Fruit fly (Drosophila melanogaster) whole organism, embryonic: ENCODE data around the gene Nt5b.

ENCODE experiments used
- Ada2b ChIP-seq: fragments of 200-800 bp; sonication (Bioruptor generic); IDR thresholded peaks from 2 replicates; pipeline ENCODE4 v1.3.6; 2022; ENCODE audit warnings: missing biosample characterization, missing genetic modification characterization
- Adf1 ChIP-seq: fragments of 200-800 bp; sonication (Bioruptor generic); IDR thresholded peaks from 2 replicates; pipeline ENCODE4 v1.3.6; 2022; ENCODE audit warnings: missing biosample characterization, missing genetic modification characterization
- CG10959 ChIP-seq: fragments of 200-800 bp; sonication (Bioruptor generic); IDR thresholded peaks from 2 replicates; pipeline ENCODE4 v1.3.6; 2022; ENCODE audit warnings: missing biosample characterization, missing genetic modification characterization
- CG11247 ChIP-seq: fragments of 200-800 bp; sonication (Bioruptor generic); IDR thresholded peaks from 2 replicates; pipeline ENCODE4 v1.3.6; 2022; ENCODE audit warnings: missing biosample characterization, missing genetic modification characterization
- CG11504 ChIP-seq: fragments of 200-800 bp; sonication (Bioruptor generic); optimal IDR thresholded peaks from 3 replicates; lab custom pipeline; 2019; ENCODE audit warnings: missing biosample characterization, mild to moderate bottlenecking, missing genetic modification characterization, moderate library complexity
- CG13123 ChIP-seq: fragments of 200-800 bp; sonication (Bioruptor generic); optimal IDR thresholded peaks from 2 replicates; lab custom pipeline; 2016; ENCODE audit warnings: missing biosample characterization, missing genetic modification characterization
- CG13894 ChIP-seq: fragments of 200-800 bp; sonication (Bioruptor generic); optimal IDR thresholded peaks from 3 replicates; lab custom pipeline; 2018; ENCODE audit warnings: missing biosample characterization, mild to moderate bottlenecking, missing genetic modification characterization, moderate library complexity
- CG14710 ChIP-seq: fragments of 200-800 bp; sonication (Bioruptor generic); optimal IDR thresholded peaks from 3 replicates; lab custom pipeline; 2019; ENCODE audit warnings: missing biosample characterization, mild to moderate bottlenecking, missing genetic modification characterization, moderate library complexity
- CG15011 ChIP-seq: fragments of 200-800 bp; sonication (Bioruptor generic); optimal IDR thresholded peaks from 3 replicates; lab custom pipeline; 2018; ENCODE audit warnings: missing biosample characterization, mild to moderate bottlenecking, missing genetic modification characterization
- CG18262 ChIP-seq: fragments of 200-800 bp; optimal IDR thresholded peaks from 3 replicates; lab custom pipeline; 2019; ENCODE audit warnings: missing biosample characterization, mild to moderate bottlenecking, missing genetic modification characterization, moderate library complexity
- CG2129 ChIP-seq: fragments of 200-800 bp; sonication (Bioruptor generic); IDR thresholded peaks from 2 replicates; pipeline ENCODE4 v1.3.6; 2022; ENCODE audit warnings: missing biosample characterization, missing genetic modification characterization; ENCODE audit not compliant: partially characterized antibody
- CG2712 ChIP-seq: fragments of 200-800 bp; optimal IDR thresholded peaks from 3 replicates; lab custom pipeline; 2019; ENCODE audit warnings: missing biosample characterization, mild to moderate bottlenecking, missing genetic modification characterization, moderate library complexity
- CG2889 ChIP-seq: fragments of 200-800 bp; sonication (Bioruptor generic); IDR thresholded peaks from 3 replicates; pipeline ENCODE4 v1.3.6; 2022; ENCODE audit warnings: missing biosample characterization, missing genetic modification characterization
- CG4360 ChIP-seq: fragments of 200-800 bp; sonication (Bioruptor generic); IDR thresholded peaks from 2 replicates; pipeline ENCODE4 v1.3.6; 2022; ENCODE audit warnings: missing biosample characterization, missing genetic modification characterization
- CG43689 ChIP-seq: fragments of 200-800 bp; sonication (Bioruptor generic); IDR thresholded peaks from 2 replicates; pipeline ENCODE4 v1.3.6; 2022; ENCODE audit warnings: missing biosample characterization, missing genetic modification characterization
- CTCF ChIP-seq: fragments of 200-800 bp; sonication (Bioruptor generic); optimal IDR thresholded peaks from 2 replicates; lab custom pipeline; 2017; ENCODE audit warnings: missing biosample characterization, mild to moderate bottlenecking, missing genetic modification characterization, moderate library complexity
- CoRest ChIP-seq: fragments of 200-800 bp; sonication (Bioruptor generic); optimal IDR thresholded peaks from 3 replicates; lab custom pipeline; 2018; ENCODE audit warnings: missing biosample characterization, mild to moderate bottlenecking, missing genetic modification characterization, moderate library complexity
- Deaf1 ChIP-seq: fragments of 200-800 bp; optimal IDR thresholded peaks from 3 replicates; lab custom pipeline; 2019; ENCODE audit warnings: missing biosample characterization, mild to moderate bottlenecking, missing genetic modification characterization, moderate library complexity
- ERR ChIP-seq: fragments of 200-800 bp; sonication (Bioruptor generic); optimal IDR thresholded peaks from 2 replicates; lab custom pipeline; 2016; ENCODE audit warnings: missing biosample characterization, missing genetic modification characterization
- Fer3 ChIP-seq: fragments of 200-800 bp; sonication (Bioruptor generic); optimal IDR thresholded peaks from 2 replicates; lab custom pipeline; 2018; ENCODE audit warnings: missing biosample characterization, mild to moderate bottlenecking, missing genetic modification characterization, moderate library complexity
- Gsc ChIP-seq: fragments of 200-800 bp; sonication (Bioruptor generic); IDR thresholded peaks from 2 replicates; pipeline ENCODE4 v1.3.6; 2022; ENCODE audit warnings: missing biosample characterization, missing genetic modification characterization
- HLHmδ ChIP-seq: fragments of 200-800 bp; sonication (Bioruptor generic); optimal IDR thresholded peaks from 2 replicates; lab custom pipeline; 2018; ENCODE audit warnings: missing biosample characterization, mild to moderate bottlenecking, missing genetic modification characterization, moderate library complexity
- Hand ChIP-seq: fragments of 200-800 bp; sonication (Bioruptor generic); optimal IDR thresholded peaks from 2 replicates; lab custom pipeline; 2017; ENCODE audit warnings: mild to moderate bottlenecking, missing biosample characterization, missing genetic modification reagents, missing genetic modification characterization
- Hr39 ChIP-seq: fragments of >200 bp; optimal IDR thresholded peaks from 2 replicates; lab custom pipeline; 2017
- Hsf ChIP-seq: fragments of 200-800 bp; sonication (Bioruptor generic); optimal IDR thresholded peaks from 3 replicates; lab custom pipeline; 2016; ENCODE audit warnings: missing biosample characterization, missing genetic modification characterization
- Med ChIP-seq: fragments of 200-800 bp; sonication (Bioruptor generic); peaks from one replicate; lab custom pipeline; 2016; ENCODE audit warnings: missing biosample characterization, missing genetic modification characterization, mild to moderate bottlenecking, inconsistent platforms, moderate library complexity
- Mrtf ChIP-seq: fragments of 200-800 bp; sonication (Bioruptor generic); IDR thresholded peaks from 3 replicates; pipeline ENCODE4 v1.3.6; 2022; ENCODE audit warnings: missing biosample characterization, missing genetic modification characterization
- NC2α ChIP-seq: fragments of 200-800 bp; sonication (Bioruptor generic); optimal IDR thresholded peaks from 2 replicates; lab custom pipeline; 2016; ENCODE audit warnings: missing biosample characterization, missing genetic modification characterization
- Optix ChIP-seq: fragments of 200-800 bp; sonication (Bioruptor generic); IDR thresholded peaks from 3 replicates; pipeline ENCODE4 v1.3.6; 2022; ENCODE audit warnings: missing biosample characterization, missing genetic modification characterization
- Pdp1 ChIP-seq, 2 experiments: fragments of 200-800 bp; sonication (Bioruptor generic); optimal IDR thresholded peaks; 3 replicates each; lab custom pipeline; 2016; ENCODE audit warnings: missing biosample characterization in 2 of 2, missing genetic modification characterization in 2 of 2, mild to moderate bottlenecking in 1 of 2, moderate library complexity in 1 of 2
- Spps ChIP-seq: fragments of 200-800 bp; sonication (Bioruptor generic); optimal IDR thresholded peaks from 2 replicates; lab custom pipeline; 2018; ENCODE audit warnings: missing biosample characterization, mild to moderate bottlenecking, missing genetic modification characterization
- Xrp1 ChIP-seq: fragments of 200-800 bp; sonication (Bioruptor generic); IDR thresholded peaks from 2 replicates; pipeline ENCODE4 v1.3.6; 2022; ENCODE audit warnings: missing biosample characterization, missing genetic modification characterization
- ab ChIP-seq: fragments of 200-800 bp; sonication (Bioruptor generic); optimal IDR thresholded peaks from 2 replicates; lab custom pipeline; 2016; ENCODE audit warnings: missing biosample characterization, missing genetic modification characterization
- abd-A ChIP-seq: fragments of 200-800 bp; sonication (Bioruptor generic); optimal IDR thresholded peaks from 3 replicates; lab custom pipeline; 2019; ENCODE audit warnings: missing biosample characterization, mild to moderate bottlenecking, missing genetic modification characterization, moderate library complexity
- ara ChIP-seq: fragments of 200-800 bp; sonication (Bioruptor generic); IDR thresholded peaks from 2 replicates; pipeline ENCODE4 v1.3.6; 2022; ENCODE audit warnings: missing biosample characterization, missing genetic modification characterization
- bab2 ChIP-seq: fragments of 200-800 bp; sonication (Bioruptor generic); optimal IDR thresholded peaks from 2 replicates; lab custom pipeline; 2016; ENCODE audit warnings: missing biosample characterization, missing genetic modification characterization
- chm ChIP-seq: fragments of 200-800 bp; sonication (Bioruptor generic); IDR thresholded peaks from 2 replicates; pipeline ENCODE4 v1.3.6; 2022; ENCODE audit warnings: missing biosample characterization, missing genetic modification characterization
- da ChIP-seq: fragments of 200-800 bp; sonication (Bioruptor generic); optimal IDR thresholded peaks from 2 replicates; lab custom pipeline; 2016; ENCODE audit warnings: missing biosample characterization, missing genetic modification characterization
- dpn ChIP-seq, 2 experiments: fragments of 200-800 bp; sonication (Bioruptor generic); optimal IDR thresholded peaks; 3 replicates each; lab custom pipeline; 2016; ENCODE audit warnings: missing biosample characterization in 2 of 2, missing genetic modification characterization in 2 of 2
- ewg ChIP-seq: fragments of 200-800 bp; sonication (Bioruptor generic); optimal IDR thresholded peaks from 3 replicates; lab custom pipeline; 2017; ENCODE audit warnings: mild to moderate bottlenecking, missing biosample characterization, missing genetic modification reagents, missing genetic modification characterization
- grau ChIP-seq: fragments of 200-800 bp; optimal IDR thresholded peaks from 3 replicates; lab custom pipeline; 2019; ENCODE audit warnings: missing biosample characterization, mild to moderate bottlenecking, missing genetic modification characterization, moderate library complexity
- grn ChIP-seq: fragments of 200-800 bp; sonication (Bioruptor generic); optimal IDR thresholded peaks from 3 replicates; lab custom pipeline; 2017; ENCODE audit warnings: missing biosample characterization, missing genetic modification characterization
- hth ChIP-seq: fragments of >200 bp; optimal IDR thresholded peaks from 2 replicates; lab custom pipeline; 2017; ENCODE audit warnings: inconsistent platforms
- kay ChIP-seq: fragments of 200-800 bp; sonication (Bioruptor generic); optimal IDR thresholded peaks from 2 replicates; lab custom pipeline; 2016; ENCODE audit warnings: missing biosample characterization, missing genetic modification characterization
- nau ChIP-seq: fragments of 200-800 bp; sonication (Bioruptor generic); optimal IDR thresholded peaks from 3 replicates; lab custom pipeline; 2017; ENCODE audit warnings: missing biosample characterization, mild to moderate bottlenecking, missing genetic modification characterization, missing genetic modification reagents
- nmo ChIP-seq: fragments of 200-800 bp; sonication (Bioruptor generic); optimal IDR thresholded peaks from 2 replicates; lab custom pipeline; 2018; ENCODE audit warnings: missing biosample characterization, mild to moderate bottlenecking, missing genetic modification characterization, moderate library complexity
- oc ChIP-seq: fragments of 200-800 bp; sonication (Bioruptor generic); optimal IDR thresholded peaks from 2 replicates; lab custom pipeline; 2018; ENCODE audit warnings: missing biosample characterization, mild to moderate bottlenecking, missing genetic modification characterization, moderate library complexity
- odd ChIP-seq: fragments of 200-800 bp; sonication (Bioruptor generic); optimal IDR thresholded peaks from 2 replicates; lab custom pipeline; 2017; ENCODE audit warnings: missing biosample characterization, mild to moderate bottlenecking, missing genetic modification characterization
- sens ChIP-seq: fragments of 200-800 bp; sonication (Bioruptor generic); peaks from one replicate; lab custom pipeline; 2016; ENCODE audit warnings: missing biosample characterization, missing genetic modification characterization
- sob ChIP-seq: fragments of 200-800 bp; sonication (Bioruptor generic); IDR thresholded peaks from 2 replicates; pipeline ENCODE4 v1.3.6; 2022; ENCODE audit warnings: missing biosample characterization, missing genetic modification characterization
- vvl ChIP-seq: fragments of 200-800 bp; sonication (Bioruptor generic); IDR thresholded peaks from 2 replicates; pipeline ENCODE4 v1.3.6; 2022; ENCODE audit warnings: missing biosample characterization, missing genetic modification characterization
- z ChIP-seq: fragments of 200-800 bp; sonication (Bioruptor generic); IDR thresholded peaks from 3 replicates; pipeline ENCODE4 v1.3.6; 2022; ENCODE audit warnings: missing biosample characterization, missing genetic modification characterization
- zf30C ChIP-seq: fragments of 200-800 bp; sonication (Bioruptor generic); optimal IDR thresholded peaks from 3 replicates; lab custom pipeline; 2018; ENCODE audit warnings: missing biosample characterization, mild to moderate bottlenecking, missing genetic modification characterization

The Nt5b gene

dm6 chrX:18357756-18358182, 52.2 kb downstream of the Nt5b start:
- TF ChIP-seq CoRest (tag; lab: Kevin White, UChicago) (peak; percentile 39), HLHmδ (GFP tag; lab: Kevin White, UChicago) (peak; percentile 3), chm (GFP tag; lab: Robert Waterston, UW) (0 out of 2 replicates have a peak, but pooled peaks have one; percentile 20), Hsf (GFP tag; lab: Kevin White, UChicago) (no peak), z (GFP tag; lab: Robert Waterston, UW) (peak; percentile 88), hth (lab: Kevin White, UChicago) (no peak), nmo (GFP tag; lab: Kevin White, UChicago) (no peak), CG18262 (peak; percentile 1), ewg (GFP tag; lab: Kevin White, UChicago) (peak; percentile 1), CG2129 (no peak), sens (GFP tag; lab: Kevin White, UChicago) (peak; percentile 48), sob (no peak), Adf1 (peak; percentile 30; the same call in 1 of the 2 replicates), CTCF (GFP tag; lab: Kevin White, UChicago) (peak; percentile 87), Hr39 (peak; percentile 98), CG13894 (tag; lab: Kevin White, UChicago) (peak; percentile 5), grn (no peak), kay (no peak), CG15011 (GFP tag; lab: Kevin White, UChicago) (no peak), zf30C (GFP tag; lab: Kevin White, UChicago) (peak; percentile 8), ara (GFP tag; lab: Robert Waterston, UW) (0 out of 2 replicates have a peak, but pooled peaks have one; percentile 45), CG2889 (GFP tag; lab: Robert Waterston, UW) (no peak), Hand (no peak), nau (GFP tag; lab: Kevin White, UChicago) (no peak), vvl (0 out of 2 replicates have a peak, but pooled peaks have one; percentile 9), Ada2b (no peak), Xrp1 (GFP tag; lab: Robert Waterston, UW) (no peak), CG4360 (GFP tag; lab: Robert Waterston, UW) (0 out of 2 replicates have a peak, but pooled peaks have one; percentile 30), Gsc (GFP tag; lab: Robert Waterston, UW) (no peak), Deaf1 (tag; lab: Kevin White, UChicago) (peak; percentile 97), abd-A (peak; percentile 60), CG43689 (GFP tag; lab: Robert Waterston, UW) (no peak), CG13123 (no peak), CG2712 (tag; lab: Kevin White, UChicago) (peak; percentile 14), CG14710 (peak; percentile 9), ERR (GFP tag; lab: Kevin White, UChicago) (no peak), odd (GFP tag; lab: Kevin White, UChicago) (no peak), CG11504 (tag; lab: Kevin White, UChicago) (no peak), grau (tag; lab: Kevin White, UChicago) (no peak), Fer3 (tag; lab: Kevin White, UChicago) (no peak), Pdp1 (GFP tag; optimal IDR thresholded peaks at IDR 0.05; lab: Kevin White, UChicago) (peak in 1 of 2 experiments; percentile 27), Spps (tag; lab: Kevin White, UChicago) (peak; percentile 33), da (GFP tag; lab: Kevin White, UChicago) (no peak), ab (GFP tag; lab: Kevin White, UChicago) (no peak), CG11247 (GFP tag; lab: Robert Waterston, UW) (no peak), oc (no peak), Optix (GFP tag; lab: Robert Waterston, UW) (0 out of 3 replicates have a peak, but pooled peaks have one; percentile 30), NC2α (GFP tag; lab: Kevin White, UChicago) (no peak), CG10959 (no peak), dpn (GFP tag; optimal IDR thresholded peaks at IDR 0.05; lab: Kevin White, UChicago) (no peak), Mrtf (GFP tag; lab: Robert Waterston, UW) (no peak), bab2 (no peak), Med (GFP tag; lab: Kevin White, UChicago) (peak; percentile 78)
